Fruit fly (Drosophila melanogaster) whole organism, embryonic: ENCODE measurements around the gene JIL-1.
A peak's percentile ranks its signal among the peaks of the same experiment; 100 is the strongest.

Experiments used
- Asciz ChIP-seq: fragments of 200-800 bp; sonication (Bioruptor generic); optimal IDR thresholded peaks from 2 replicates; lab custom pipeline; 2017; ENCODE audit warnings: missing biosample characterization, mild to moderate bottlenecking, missing genetic modification characterization, missing genetic modification reagents
- Bdp1 ChIP-seq: fragments of 200-800 bp; sonication (Bioruptor generic); optimal IDR thresholded peaks from 3 replicates; lab custom pipeline; 2016; ENCODE audit warnings: missing biosample characterization, missing genetic modification characterization
- CG10274 ChIP-seq: fragments of 200-800 bp; sonication (Bioruptor generic); optimal IDR thresholded peaks from 3 replicates; lab custom pipeline; 2017; ENCODE audit warnings: missing biosample characterization, mild to moderate bottlenecking, missing genetic modification characterization
- CG11247 ChIP-seq: fragments of 200-800 bp; sonication (Bioruptor generic); IDR thresholded peaks from 2 replicates; pipeline ENCODE4 v1.3.6; 2022; ENCODE audit warnings: missing biosample characterization, missing genetic modification characterization
- CG13123 ChIP-seq: fragments of 200-800 bp; sonication (Bioruptor generic); optimal IDR thresholded peaks from 2 replicates; lab custom pipeline; 2016; ENCODE audit warnings: missing biosample characterization, missing genetic modification characterization
- CG15479 ChIP-seq: fragments of 200-800 bp; sonication (Bioruptor generic); optimal IDR thresholded peaks from 3 replicates; lab custom pipeline; 2019; ENCODE audit warnings: missing biosample characterization, mild to moderate bottlenecking, missing genetic modification characterization, moderate library complexity
- CG16813 ChIP-seq: fragments of 200-800 bp; sonication (Bioruptor generic); IDR thresholded peaks from 3 replicates; pipeline ENCODE4 v1.3.6; 2022; ENCODE audit warnings: missing biosample characterization, missing genetic modification characterization; ENCODE audit not compliant: partially characterized antibody
- CG16815 ChIP-seq: fragments of 200-800 bp; sonication (Bioruptor generic); optimal IDR thresholded peaks from 3 replicates; lab custom pipeline; 2017; ENCODE audit warnings: missing biosample characterization, mild to moderate bottlenecking, missing genetic modification characterization
- CG17385 ChIP-seq: fragments of 200-800 bp; sonication (Bioruptor generic); optimal IDR thresholded peaks from 3 replicates; lab custom pipeline; 2018; ENCODE audit warnings: missing biosample characterization, mild to moderate bottlenecking, missing genetic modification characterization
- CG17568 ChIP-seq: fragments of 200-800 bp; sonication (Bioruptor generic); optimal IDR thresholded peaks from 2 replicates; lab custom pipeline; 2018; ENCODE audit warnings: missing biosample characterization, mild to moderate bottlenecking, missing genetic modification characterization, moderate library complexity
- CG1832 ChIP-seq: fragments of 200-800 bp; sonication (Bioruptor generic); optimal IDR thresholded peaks from 2 replicates; lab custom pipeline; 2017; ENCODE audit warnings: missing biosample characterization, mild to moderate bottlenecking, missing genetic modification characterization, inconsistent platforms
- CG2199 ChIP-seq: fragments of 200-800 bp; sonication (Bioruptor generic); IDR thresholded peaks from 3 replicates; pipeline ENCODE4 v1.3.6; 2022; ENCODE audit warnings: missing biosample characterization, missing genetic modification characterization
- CG2875 ChIP-seq: fragments of 200-800 bp; sonication (Bioruptor generic); optimal IDR thresholded peaks from 2 replicates; lab custom pipeline; 2017; ENCODE audit warnings: missing biosample characterization, mild to moderate bottlenecking, missing genetic modification characterization, missing genetic modification reagents
- CG2889 ChIP-seq: fragments of 200-800 bp; sonication (Bioruptor generic); IDR thresholded peaks from 3 replicates; pipeline ENCODE4 v1.3.6; 2022; ENCODE audit warnings: missing biosample characterization, missing genetic modification characterization
- CG30020 ChIP-seq: fragments of 200-800 bp; optimal IDR thresholded peaks from 2 replicates; lab custom pipeline; 2019; ENCODE audit warnings: missing biosample characterization, mild to moderate bottlenecking, missing genetic modification characterization, moderate library complexity
- CG31441 ChIP-seq: fragments of 200-800 bp; sonication (Bioruptor generic); IDR thresholded peaks from 2 replicates; pipeline ENCODE4 v1.3.6; 2022; ENCODE audit warnings: missing biosample characterization, missing genetic modification characterization
- CG4360 ChIP-seq: fragments of 200-800 bp; sonication (Bioruptor generic); IDR thresholded peaks from 2 replicates; pipeline ENCODE4 v1.3.6; 2022; ENCODE audit warnings: missing biosample characterization, missing genetic modification characterization
- CG6813 ChIP-seq: fragments of 200-800 bp; sonication (Bioruptor generic); optimal IDR thresholded peaks from 2 replicates; lab custom pipeline; 2017; ENCODE audit warnings: missing biosample characterization, missing genetic modification characterization, mild to moderate bottlenecking, moderate library complexity, missing genetic modification reagents
- CG7357 ChIP-seq: fragments of 200-800 bp; sonication (Bioruptor generic); IDR thresholded peaks from 3 replicates; pipeline ENCODE4 v1.3.6; 2022; ENCODE audit warnings: missing biosample characterization, missing genetic modification characterization
- CG8359 ChIP-seq: fragments of 200-800 bp; sonication (Bioruptor generic); optimal IDR thresholded peaks from 2 replicates; lab custom pipeline; 2017; ENCODE audit warnings: missing biosample characterization, mild to moderate bottlenecking, missing genetic modification characterization, borderline replicate concordance
- CG9727 ChIP-seq: fragments of 200-800 bp; sonication (Bioruptor generic); optimal IDR thresholded peaks from 3 replicates; lab custom pipeline; 2017; ENCODE audit warnings: missing biosample characterization, mild to moderate bottlenecking, missing genetic modification characterization
- D19B ChIP-seq: fragments of 200-800 bp; sonication (Bioruptor generic); optimal IDR thresholded peaks from 2 replicates; lab custom pipeline; 2017; ENCODE audit warnings: missing biosample characterization, mild to moderate bottlenecking, missing genetic modification characterization
- Fer3 ChIP-seq: fragments of 200-800 bp; sonication (Bioruptor generic); optimal IDR thresholded peaks from 2 replicates; lab custom pipeline; 2018; ENCODE audit warnings: missing biosample characterization, mild to moderate bottlenecking, missing genetic modification characterization, moderate library complexity
- Hr3 ChIP-seq: fragments of 200-800 bp; sonication (Bioruptor generic); optimal IDR thresholded peaks from 3 replicates; lab custom pipeline; 2016; ENCODE audit warnings: missing biosample characterization, missing genetic modification characterization
- Mad ChIP-seq: fragments of 200-800 bp; sonication (Bioruptor generic); optimal IDR thresholded peaks from 2 replicates; lab custom pipeline; 2016; ENCODE audit warnings: missing biosample characterization, missing genetic modification characterization
- NC2α ChIP-seq: fragments of 200-800 bp; sonication (Bioruptor generic); optimal IDR thresholded peaks from 2 replicates; lab custom pipeline; 2016; ENCODE audit warnings: missing biosample characterization, missing genetic modification characterization
- NK7.1 ChIP-seq: fragments of 200-800 bp; sonication (Bioruptor generic); optimal IDR thresholded peaks from 3 replicates; lab custom pipeline; 2016; ENCODE audit warnings: missing biosample characterization, missing genetic modification characterization
- Oaz ChIP-seq: fragments of 200-800 bp; sonication (Bioruptor generic); IDR thresholded peaks from 2 replicates; pipeline ENCODE4 v1.3.6; 2022; ENCODE audit warnings: missing biosample characterization, missing genetic modification characterization
- Poxn ChIP-seq: fragments of 200-800 bp; sonication (Bioruptor generic); IDR thresholded peaks from 2 replicates; pipeline ENCODE4 v1.3.6; 2022; ENCODE audit warnings: missing biosample characterization, missing genetic modification characterization
- Six4 ChIP-seq: fragments of 200-800 bp; sonication (Bioruptor generic); optimal IDR thresholded peaks from 2 replicates; lab custom pipeline; 2016; ENCODE audit warnings: missing biosample characterization, missing genetic modification characterization
- Sry-β ChIP-seq: fragments of 200-800 bp; sonication (Bioruptor generic); optimal IDR thresholded peaks from 2 replicates; lab custom pipeline; 2018; ENCODE audit warnings: missing biosample characterization, mild to moderate bottlenecking, missing genetic modification characterization, moderate library complexity
- Usf ChIP-seq: fragments of 200-800 bp; sonication (Bioruptor generic); optimal IDR thresholded peaks from 2 replicates; lab custom pipeline; 2017; ENCODE audit warnings: missing genotype, missing biosample characterization, missing genetic modification characterization
- abd-A ChIP-seq: fragments of 200-800 bp; sonication (Bioruptor generic); optimal IDR thresholded peaks from 3 replicates; lab custom pipeline; 2019; ENCODE audit warnings: missing biosample characterization, mild to moderate bottlenecking, missing genetic modification characterization, moderate library complexity
- bigmax ChIP-seq: fragments of 200-800 bp; sonication (Bioruptor generic); optimal IDR thresholded peaks from 2 replicates; lab custom pipeline; 2018; ENCODE audit warnings: missing biosample characterization, mild to moderate bottlenecking, missing genetic modification characterization
- cad ChIP-seq: fragments of >200 bp; optimal IDR thresholded peaks from 2 replicates; lab custom pipeline; 2017; ENCODE audit warnings: missing biosample characterization, missing genetic modification characterization
- chif ChIP-seq, 2 experiments: fragments of 200-800 bp; sonication (Bioruptor generic); optimal IDR thresholded peaks; 3 replicates each; lab custom pipeline; 2016; ENCODE audit warnings: missing biosample characterization in 2 of 2, missing genetic modification characterization in 2 of 2
- crc ChIP-seq: fragments of 200-800 bp; sonication (Bioruptor generic); optimal IDR thresholded peaks from 2 replicates; lab custom pipeline; 2016; ENCODE audit warnings: missing biosample characterization, missing genetic modification characterization
- fd3F ChIP-seq: fragments of 200-800 bp; sonication (Bioruptor generic); optimal IDR thresholded peaks from 2 replicates; lab custom pipeline; 2018; ENCODE audit warnings: missing biosample characterization, mild to moderate bottlenecking, missing genetic modification characterization, moderate library complexity
- gfzf ChIP-seq: fragments of 200-800 bp; sonication (Bioruptor generic); optimal IDR thresholded peaks from 2 replicates; lab custom pipeline; 2016; ENCODE audit warnings: missing biosample characterization, mild to moderate bottlenecking, missing genetic modification characterization, moderate library complexity
- hkb ChIP-seq, 2 experiments: fragments of 200-800 bp in 1 of 2; fragments of >200 bp in 1 of 2; sonication (Bioruptor generic) in 1 of 2; IDR thresholded peaks in 1 of 2; optimal IDR thresholded peaks in 1 of 2; 2 replicates each; pipeline versions ENCODE4 v1.3.6 to Lab custom; 2017 to 2022; ENCODE audit warnings: missing biosample characterization in 1 of 2, missing genetic modification characterization in 1 of 2
- kah ChIP-seq: fragments of 200-800 bp; sonication (Bioruptor generic); optimal IDR thresholded peaks from 2 replicates; lab custom pipeline; 2018; ENCODE audit warnings: missing biosample characterization, mild to moderate bottlenecking, missing genetic modification characterization
- lilli ChIP-seq: fragments of 200-800 bp; sonication (Bioruptor generic); optimal IDR thresholded peaks from 3 replicates; lab custom pipeline; 2016; ENCODE audit warnings: missing biosample characterization, missing genetic modification characterization
- nerfin-2 ChIP-seq: fragments of 200-800 bp; sonication (Bioruptor generic); IDR thresholded peaks from 2 replicates; pipeline ENCODE4 v1.3.6; 2022; ENCODE audit warnings: missing biosample characterization, missing genetic modification characterization; ENCODE audit not compliant: partially characterized antibody
- scrt ChIP-seq: fragments of 200-800 bp; sonication (Bioruptor generic); optimal IDR thresholded peaks from 2 replicates; lab custom pipeline; 2018; ENCODE audit warnings: missing biosample characterization, mild to moderate bottlenecking, missing genetic modification characterization, moderate library complexity
- sens-2 ChIP-seq: fragments of 200-800 bp; sonication (Bioruptor generic); IDR thresholded peaks from 2 replicates; pipeline ENCODE4 v1.3.6; 2022; ENCODE audit warnings: missing biosample characterization, missing genetic modification characterization
- sqz ChIP-seq: fragments of 200-800 bp; sonication (Bioruptor generic); optimal IDR thresholded peaks from 3 replicates; lab custom pipeline; 2018; ENCODE audit warnings: missing biosample characterization, mild to moderate bottlenecking, missing genetic modification characterization
- sr ChIP-seq: fragments of 200-800 bp; sonication (Bioruptor generic); IDR thresholded peaks from 3 replicates; pipeline ENCODE4 v1.3.6; 2022; ENCODE audit warnings: missing biosample characterization, missing genetic modification characterization
- twi ChIP-seq: fragments of 200-800 bp; optimal IDR thresholded peaks from 2 replicates; lab custom pipeline; 2019; ENCODE audit warnings: missing biosample characterization, mild to moderate bottlenecking, missing genetic modification characterization, moderate library complexity
- vvl ChIP-seq: fragments of 200-800 bp; sonication (Bioruptor generic); IDR thresholded peaks from 2 replicates; pipeline ENCODE4 v1.3.6; 2022; ENCODE audit warnings: missing biosample characterization, missing genetic modification characterization

The JIL-1 gene

DNA sequence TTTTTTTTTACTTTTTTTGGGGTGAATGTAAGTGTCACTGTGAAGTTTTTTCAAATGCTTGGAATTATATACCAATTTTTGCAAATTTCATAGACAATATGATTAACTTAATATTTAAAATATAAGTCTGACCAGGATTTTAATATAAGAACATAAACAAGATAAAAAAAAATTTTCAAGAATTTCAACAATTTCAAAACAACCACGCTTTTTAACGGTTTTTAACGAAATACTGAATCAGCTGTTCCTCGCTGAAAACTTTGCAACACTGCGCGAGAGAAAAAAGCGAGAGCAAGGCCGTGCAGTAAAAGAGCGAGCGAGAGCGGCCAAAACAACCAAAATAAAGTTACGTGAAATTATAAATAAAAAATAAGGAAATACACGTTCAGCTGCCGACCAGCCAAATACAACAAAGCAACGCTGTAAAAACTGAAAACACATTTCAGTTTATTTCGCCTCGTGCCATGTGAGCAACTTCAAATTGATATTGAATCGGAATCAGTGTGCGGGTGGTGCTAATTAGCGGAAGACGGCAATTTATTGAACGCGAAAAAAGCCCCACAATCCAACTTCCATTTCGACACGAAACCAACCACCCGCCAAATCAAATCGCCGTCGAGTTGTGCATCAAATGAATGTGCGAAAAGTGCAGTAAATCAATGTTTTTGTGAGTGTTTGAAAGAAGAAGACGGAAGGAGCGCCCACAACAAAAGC, 3.4 kb upstream of the JIL-1 start, which contains the start of the genes CG46439, Iyd and CG33947 (continued):
- TF ChIP-seq gfzf (GFP tag; lab: Kevin White, UChicago) (no peak), NK7.1 (GFP tag; lab: Kevin White, UChicago) (no peak), lilli (no peak), CG6813 (GFP tag; lab: Kevin White, UChicago) (no peak), Oaz (GFP tag; lab: Robert Waterston, UW) (no peak), CG10274 (GFP tag; lab: Kevin White, UChicago) (no peak), Six4 (GFP tag; lab: Kevin White, UChicago) (no peak), Hr3 (GFP tag; lab: Kevin White, UChicago) (no peak), Asciz (GFP tag; lab: Kevin White, UChicago) (peak; percentile 9), chif (GFP tag; optimal IDR thresholded peaks at IDR 0.05; lab: Kevin White, UChicago) (no peak), CG13123 (GFP tag; lab: Kevin White, UChicago) (no peak), Fer3 (tag; lab: Kevin White, UChicago) (no peak), sens-2 (GFP tag; lab: Robert Waterston, UW) (no peak), CG2889 (GFP tag; lab: Robert Waterston, UW) (no peak), CG17568 (peak; percentile 25), vvl (peak; percentile 14; the same call in 1 of the 2 replicates), scrt (GFP tag; lab: Kevin White, UChicago) (no peak), CG16815 (GFP tag; lab: Kevin White, UChicago) (no peak), CG16813 (GFP tag; lab: Robert Waterston, UW) (0 out of 3 replicates have a peak, but pooled peaks have one; percentile 16), abd-A (tag; lab: Kevin White, UChicago) (peak; percentile 38), CG15479 (GFP tag; lab: Kevin White, UChicago) (no peak), D19B (GFP tag; lab: Kevin White, UChicago) (no peak), Bdp1 (GFP tag; lab: Kevin White, UChicago) (no peak), hkb (optimal IDR thresholded peaks at IDR 0.05; lab: Kevin White, UChicago) (no peak), hkb (GFP tag; IDR thresholded peaks at IDR 0.05; lab: Robert Waterston, UW) (peak; percentile 37; the same call in 1 of the 2 replicates), Mad (no peak), CG30020 (tag; lab: Kevin White, UChicago) (no peak), CG17385 (peak; percentile 80), crc (GFP tag; lab: Kevin White, UChicago) (no peak), CG11247 (GFP tag; lab: Robert Waterston, UW) (no peak), CG9727 (GFP tag; lab: Kevin White, UChicago) (no peak), Poxn (GFP tag; lab: Robert Waterston, UW) (no peak), CG7357 (GFP tag; lab: Robert Waterston, UW) (no peak), CG1832 (GFP tag; lab: Kevin White, UChicago) (no peak), NC2α (GFP tag; lab: Kevin White, UChicago) (no peak), cad (GFP tag; lab: Kevin White, UChicago) (no peak), sqz (GFP tag; lab: Kevin White, UChicago) (peak; percentile 60), CG2875 (GFP tag; lab: Kevin White, UChicago) (no peak), twi (tag; lab: Kevin White, UChicago) (no peak), Sry-β (GFP tag; lab: Kevin White, UChicago) (no peak), CG2199 (GFP tag; lab: Robert Waterston, UW) (0 out of 3 replicates have a peak, but pooled peaks have one; percentile 13), sr (GFP tag; lab: Robert Waterston, UW) (no peak), CG8359 (GFP tag; lab: Kevin White, UChicago) (no peak), bigmax (GFP tag; lab: Kevin White, UChicago) (no peak), fd3F (GFP tag; lab: Kevin White, UChicago) (no peak), Usf (GFP tag; lab: Kevin White, UChicago) (no peak), CG4360 (GFP tag; lab: Robert Waterston, UW) (peak; percentile 38; the same call in 1 of the 2 replicates), nerfin-2 (no peak), CG31441 (GFP tag; lab: Robert Waterston, UW) (no peak), kah (GFP tag; lab: Kevin White, UChicago) (no peak)
